Worm (Caenorhabditis elegans) whole organism, L1 larva: Measurements from ENCODE around the gene C06E7.88.

Experiments
- C16A3.4 ChIP-seq: fragments of 150-350 bp; optimal IDR thresholded peaks from 2 replicates; lab custom pipeline; 2014; ENCODE audit warnings: missing biosample characterization, missing genetic modification characterization
- Y116A8C.19 ChIP-seq: sonication (generic microtip); optimal IDR thresholded peaks from 2 replicates; lab custom pipeline; 2016; ENCODE audit warnings: missing compliant biosample characterization, missing genetic modification characterization, borderline replicate concordance
- aha-1 ChIP-seq: fragments of 150-350 bp; optimal IDR thresholded peaks from 2 replicates; lab custom pipeline; 2014; ENCODE audit warnings: missing biosample characterization, missing genetic modification characterization
- ama-1 ChIP-seq: fragments of 150-350 bp; optimal IDR thresholded peaks from 2 replicates; lab custom pipeline; 2014
- blmp-1 ChIP-seq: fragments of 150-350 bp; optimal IDR thresholded peaks from 2 replicates; lab custom pipeline; 2014; ENCODE audit warnings: missing biosample characterization, missing genetic modification characterization
- ceh-63 ChIP-seq: fragments of 200-800 bp; sonication (Bioruptor generic); optimal IDR thresholded peaks from 2 replicates; lab custom pipeline; 2018; ENCODE audit warnings: mild to moderate bottlenecking, missing genetic modification characterization, missing compliant biosample characterization
- ceh-8 ChIP-seq: fragments of 200-800 bp; sonication (Bioruptor generic); optimal IDR thresholded peaks from 2 replicates; lab custom pipeline; 2018; ENCODE audit warnings: mild to moderate bottlenecking, missing genetic modification characterization, moderate library complexity, missing compliant biosample characterization
- ceh-82 ChIP-seq, 3 experiments: fragments of 150-350 bp in 1 of 3; sonication (generic microtip) in 2 of 3; optimal IDR thresholded peaks; 2 replicates each; lab custom pipeline; 2014 to 2017; ENCODE audit warnings: missing biosample characterization in 3 of 3, missing genetic modification characterization in 3 of 3
- ceh-88 ChIP-seq: fragments of 200-800 bp; sonication (Bioruptor generic); IDR thresholded peaks from 2 replicates; pipeline ENCODE4 v1.3.6; 2022; ENCODE audit warnings: missing genetic modification characterization, missing compliant biosample characterization
- dpl-1 ChIP-seq, 3 experiments: fragments of 150-350 bp in 2 of 3; sonication (generic microtip) in 1 of 3; optimal IDR thresholded peaks; 2 replicates each; lab custom pipeline; 2014 to 2017; ENCODE audit warnings: missing biosample characterization in 3 of 3, missing genetic modification characterization in 3 of 3, missing genetic modification reagents in 3 of 3
- dsc-1 ChIP-seq: sonication (generic microtip); optimal IDR thresholded peaks from 2 replicates; lab custom pipeline; 2016; ENCODE audit warnings: mild to moderate bottlenecking, missing genetic modification characterization, missing compliant biosample characterization
- efl-1 ChIP-seq, 4 experiments: fragments of 150-350 bp; optimal IDR thresholded peaks in 3 of 4; peaks in 1 of 4; 1 replicate in 1 of 4; 2 replicates in 3 of 4; lab custom pipeline; 2014; ENCODE audit warnings: missing biosample characterization in 2 of 4, missing genetic modification characterization in 2 of 4, missing genetic modification reagents in 2 of 4
- egl-27 ChIP-seq, 2 experiments: fragments of 150-350 bp in 1 of 2; sonication (generic microtip); optimal IDR thresholded peaks; 3 replicates each; lab custom pipeline; 2017 to 2018; ENCODE audit warnings: missing biosample characterization in 2 of 2, missing genetic modification characterization in 2 of 2, missing genetic modification reagents in 2 of 2
- elt-2 ChIP-seq: sonication (generic microtip); optimal IDR thresholded peaks from 2 replicates; lab custom pipeline; 2016; ENCODE audit warnings: missing genetic modification characterization, mild to moderate bottlenecking, inconsistent platforms, missing compliant biosample characterization, missing genetic modification reagents
- elt-3 ChIP-seq, 6 experiments: fragments of 150-350 bp in 1 of 6; sonication (generic microtip); optimal IDR thresholded peaks; 2 replicates each; lab custom pipeline; 2017 to 2018; ENCODE audit warnings: missing biosample characterization in 6 of 6, missing genetic modification characterization in 6 of 6, inconsistent platforms in 1 of 6
- ets-5 ChIP-seq: fragments of 200-800 bp; sonication (Bioruptor generic); IDR thresholded peaks from 2 replicates; pipeline ENCODE4 v1.3.6; 2022; ENCODE audit warnings: missing genetic modification characterization, missing compliant biosample characterization
- fkh-10 ChIP-seq: sonication (generic microtip); optimal IDR thresholded peaks from 2 replicates; lab custom pipeline; 2017; ENCODE audit warnings: missing biosample characterization, missing genetic modification reagents, missing genetic modification characterization
- fkh-8 ChIP-seq: sonication (generic microtip); optimal IDR thresholded peaks from 2 replicates; lab custom pipeline; 2016; ENCODE audit warnings: mild to moderate bottlenecking, missing genetic modification characterization, missing compliant biosample characterization
- fos-1 ChIP-seq: fragments of 150-350 bp; optimal IDR thresholded peaks from 2 replicates; lab custom pipeline; 2014; ENCODE audit warnings: missing biosample characterization, missing genetic modification characterization
- grh-1 ChIP-seq: fragments of 200-800 bp; sonication (Bioruptor generic); IDR thresholded peaks from 2 replicates; pipeline ENCODE4 v1.3.6; 2022; ENCODE audit warnings: missing genetic modification reagents, missing genetic modification characterization, missing compliant biosample characterization
- hlh-17 ChIP-seq: fragments of 200-800 bp; sonication (Bioruptor generic); optimal IDR thresholded peaks from 2 replicates; lab custom pipeline; 2018; ENCODE audit warnings: missing genetic modification characterization, mild to moderate bottlenecking, missing compliant biosample characterization, moderate library complexity, borderline replicate concordance
- hpl-2 ChIP-seq: fragments of 150-350 bp; optimal IDR thresholded peaks from 2 replicates; lab custom pipeline; 2014; ENCODE audit warnings: missing biosample characterization, missing genetic modification reagents, missing genetic modification characterization
- jun-1 ChIP-seq: fragments of 150-350 bp; optimal IDR thresholded peaks from 2 replicates; lab custom pipeline; 2014; ENCODE audit warnings: missing biosample characterization, missing genetic modification reagents, missing genetic modification characterization
- lin-13 ChIP-seq: fragments of 150-350 bp; optimal IDR thresholded peaks from 2 replicates; lab custom pipeline; 2014; ENCODE audit warnings: missing biosample characterization, missing genetic modification reagents, missing genetic modification characterization
- lin-14 ChIP-seq: fragments of 200-800 bp; sonication (Bioruptor generic); optimal IDR thresholded peaks from 2 replicates; lab custom pipeline; 2018; ENCODE audit warnings: mild to moderate bottlenecking, missing genetic modification characterization, moderate library complexity, missing compliant biosample characterization
- lin-35 ChIP-seq, 2 experiments: fragments of 150-350 bp; optimal IDR thresholded peaks; 2 replicates each; lab custom pipeline; 2014; ENCODE audit warnings: missing biosample characterization in 2 of 2, missing genetic modification characterization in 2 of 2, missing genetic modification reagents in 2 of 2
- lin-39 ChIP-seq: fragments of 150-350 bp; optimal IDR thresholded peaks from 2 replicates; lab custom pipeline; 2014; ENCODE audit warnings: missing biosample characterization, missing genetic modification reagents, missing genetic modification characterization
- lsy-2 ChIP-seq, 2 experiments: fragments of 150-350 bp; optimal IDR thresholded peaks; 2 replicates each; lab custom pipeline; 2014; ENCODE audit warnings: missing biosample characterization in 2 of 2, missing genetic modification characterization in 2 of 2
- mdl-1 ChIP-seq, 2 experiments: fragments of 150-350 bp; optimal IDR thresholded peaks; 2 replicates each; lab custom pipeline; 2014 to 2017; ENCODE audit warnings: missing biosample characterization in 2 of 2, missing genetic modification characterization in 2 of 2, inconsistent platforms in 1 of 2
- mef-2 ChIP-seq: fragments of 150-350 bp; optimal IDR thresholded peaks from 2 replicates; lab custom pipeline; 2014; ENCODE audit warnings: missing biosample characterization, missing genetic modification characterization
- mep-1 ChIP-seq: fragments of 150-350 bp; optimal IDR thresholded peaks from 2 replicates; lab custom pipeline; 2014; ENCODE audit warnings: missing biosample characterization, missing genetic modification characterization
- nhr-12 ChIP-seq: sonication (generic microtip); optimal IDR thresholded peaks from 2 replicates; lab custom pipeline; 2017; ENCODE audit warnings: missing biosample characterization, missing genetic modification characterization
- nhr-19 ChIP-seq: fragments of 200-800 bp; sonication (Bioruptor generic); conservative IDR thresholded peaks from 2 replicates; pipeline ENCODE4 v1.3.6; 2022; ENCODE audit warnings: missing genetic modification characterization, missing compliant biosample characterization
- nhr-20 ChIP-seq: sonication (generic microtip); optimal IDR thresholded peaks from 2 replicates; lab custom pipeline; 2016; ENCODE audit warnings: mild to moderate bottlenecking, missing genetic modification characterization, missing compliant biosample characterization
- nhr-47 ChIP-seq: sonication (generic microtip); optimal IDR thresholded peaks from 2 replicates; lab custom pipeline; 2016; ENCODE audit warnings: mild to moderate bottlenecking, missing genetic modification characterization, moderate library complexity, missing compliant biosample characterization
- nhr-71 ChIP-seq: sonication (generic microtip); optimal IDR thresholded peaks from 2 replicates; lab custom pipeline; 2016; ENCODE audit warnings: mild to moderate bottlenecking, missing genetic modification characterization, moderate library complexity, missing compliant biosample characterization
- nhr-77 ChIP-seq: fragments of 150-350 bp; optimal IDR thresholded peaks from 2 replicates; lab custom pipeline; 2014; ENCODE audit warnings: missing biosample characterization, missing genetic modification characterization
- nhr-85 ChIP-seq: sonication (generic microtip); peaks from one replicate; lab custom pipeline; 2016; ENCODE audit warnings: missing genetic modification characterization, inconsistent platforms, missing compliant biosample characterization
- nhr-90 ChIP-seq: sonication (generic microtip); optimal IDR thresholded peaks from 2 replicates; lab custom pipeline; 2016; ENCODE audit warnings: mild to moderate bottlenecking, missing genetic modification characterization, missing compliant biosample characterization; ENCODE audit not compliant: poor library complexity
- pag-3 ChIP-seq: sonication (generic microtip); optimal IDR thresholded peaks from 2 replicates; lab custom pipeline; 2017; ENCODE audit warnings: missing genetic modification characterization, mild to moderate bottlenecking, missing compliant biosample characterization, antibody characterized with exemption, borderline replicate concordance; ENCODE audit not compliant: insufficient read depth
- rnt-1 ChIP-seq: sonication (generic microtip); optimal IDR thresholded peaks from 2 replicates; lab custom pipeline; 2016; ENCODE audit warnings: mild to moderate bottlenecking, missing genetic modification characterization, moderate library complexity, missing compliant biosample characterization
- snu-23 ChIP-seq: sonication (generic microtip); optimal IDR thresholded peaks from 2 replicates; lab custom pipeline; 2016; ENCODE audit warnings: missing genetic modification characterization, missing compliant biosample characterization
- sup-37 ChIP-seq: fragments of 200-800 bp; sonication (Bioruptor generic); optimal IDR thresholded peaks from 2 replicates; lab custom pipeline; 2018; ENCODE audit warnings: mild to moderate bottlenecking, missing genetic modification characterization, missing compliant biosample characterization
- swsn-7 ChIP-seq: sonication (generic microtip); optimal IDR thresholded peaks from 2 replicates; lab custom pipeline; 2016; ENCODE audit warnings: missing genetic modification characterization, missing compliant biosample characterization
- tbx-2 ChIP-seq: sonication (generic microtip); optimal IDR thresholded peaks from 2 replicates; lab custom pipeline; 2016; ENCODE audit warnings: missing genetic modification characterization, missing compliant biosample characterization
- tlp-1 ChIP-seq: fragments of 150-350 bp; optimal IDR thresholded peaks from 2 replicates; lab custom pipeline; 2014; ENCODE audit warnings: missing biosample characterization, missing genetic modification characterization
- xbp-1 ChIP-seq: sonication (generic microtip); optimal IDR thresholded peaks from 2 replicates; lab custom pipeline; 2016; ENCODE audit warnings: missing genetic modification characterization, missing compliant biosample characterization
- ztf-11 ChIP-seq, 2 experiments: sonication (generic microtip); optimal IDR thresholded peaks; 2 replicates each; lab custom pipeline; 2016 to 2017; ENCODE audit warnings: missing genetic modification characterization in 2 of 2, missing biosample characterization in 1 of 2, missing compliant biosample characterization in 1 of 2

Gene C06E7.88

DNA sequence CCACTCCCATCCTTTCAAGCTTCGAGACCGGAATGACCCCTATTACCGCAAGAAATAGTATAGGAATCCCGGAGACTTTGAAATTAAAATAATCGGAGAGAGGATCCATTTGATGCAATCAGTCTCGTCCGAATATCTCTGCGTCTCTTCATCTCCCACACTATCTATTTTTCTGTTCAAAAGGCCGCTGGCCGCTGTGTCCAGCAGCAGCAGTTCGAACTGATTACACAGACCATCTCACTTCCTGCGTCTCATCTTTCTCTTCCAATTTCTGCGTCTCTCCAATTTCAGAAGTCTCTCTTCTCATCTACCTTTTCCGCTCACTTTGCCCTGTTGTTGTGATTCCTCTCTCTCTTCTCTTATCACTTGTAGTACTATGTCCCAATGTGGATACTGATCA lies 49.6 kb downstream of the C06E7.88 start:
- TF ChIP-seq xbp-1 (tag; lab: Kevin White, UChicago) (peak; percentile 18), hlh-17 (no peak), hpl-2 (GFP tag; lab: Kevin White, UChicago) (no peak), sup-37 (GFP tag; lab: Kevin White, UChicago) (peak; percentile 24), nhr-20 (tag; lab: Kevin White, UChicago) (peak; percentile 64), ceh-8 (GFP tag; lab: Kevin White, UChicago) (no peak), mdl-1 (tag; optimal IDR thresholded peaks at IDR 0.05; lab: Kevin White, UChicago) (peak in 1 of 2 experiments; percentile 22), fkh-10 (GFP tag; lab: Kevin White, UChicago) (no peak), swsn-7 (tag; lab: Kevin White, UChicago) (peak; percentile 46), dpl-1 (GFP tag; optimal IDR thresholded peaks at IDR 0.05; lab: Kevin White, UChicago) (peak in 2 of 3 experiments; percentile 13 to 27), nhr-19 (GFP tag; lab: Robert Waterston, UW) (peak; percentile 56), ceh-82 (tag; optimal IDR thresholded peaks at IDR 0.05; lab: Kevin White, UChicago) (peak in 2 of 3 experiments; percentile 23 to 28), ceh-63 (GFP tag; lab: Kevin White, UChicago) (no peak), ets-5 (GFP tag; lab: Robert Waterston, UW) (no peak), nhr-47 (peak; percentile 68), pag-3 (tag; lab: Kevin White, UChicago) (peak; percentile 9), lin-13 (GFP tag; lab: Kevin White, UChicago) (no peak), elt-3 (tag; optimal IDR thresholded peaks at IDR 0.05; lab: Kevin White, UChicago) (peak in 3 of 6 experiments; percentile 32 to 71 (median 55)), dsc-1 (tag; lab: Kevin White, UChicago) (peak; percentile 75), nhr-71 (tag; lab: Kevin White, UChicago) (peak; percentile 84), snu-23 (GFP tag; lab: Kevin White, UChicago) (peak; percentile 81), efl-1 (optimal IDR thresholded peaks at IDR 0.05; lab: Kevin White, UChicago) (peak; percentile 59 to 60), efl-1 (GFP tag; optimal IDR thresholded peaks at IDR 0.05 in 1 of 2; lab: Kevin White, UChicago) (peak; percentile 5 to 49), tbx-2 (peak; percentile 44), aha-1 (peak; percentile 26), blmp-1 (peak; percentile 25), grh-1 (GFP tag; lab: Robert Waterston, UW) (no peak), lin-39 (tag; lab: Kevin White, UChicago) (no peak), lsy-2 (tag; optimal IDR thresholded peaks at IDR 0.05; lab: Kevin White, UChicago) (peak; percentile 48 to 61), tlp-1 (tag; lab: Kevin White, UChicago) (no peak), jun-1 (tag; lab: Kevin White, UChicago) (peak; percentile 62), rnt-1 (tag; lab: Kevin White, UChicago) (peak; percentile 76), mef-2 (tag; lab: Kevin White, UChicago) (no peak), lin-14 (GFP tag; lab: Kevin White, UChicago) (peak; percentile 94), ztf-11 (tag; optimal IDR thresholded peaks at IDR 0.05; lab: Kevin White, UChicago) (no peak), Y116A8C.19 (tag; lab: Kevin White, UChicago) (no peak), fkh-8 (tag; lab: Kevin White, UChicago) (no peak), egl-27 (tag; optimal IDR thresholded peaks at IDR 0.05; lab: Kevin White, UChicago) (no peak), nhr-85 (peak; percentile 93), ceh-88 (GFP tag; lab: Robert Waterston, UW) (no peak), nhr-77 (tag; lab: Kevin White, UChicago) (peak; percentile 21), mep-1 (tag; lab: Kevin White, UChicago) (peak; percentile 30), fos-1 (peak; percentile 34), elt-2 (tag; lab: Kevin White, UChicago) (peak; percentile 67), nhr-90 (tag; lab: Kevin White, UChicago) (peak; percentile 70), lin-35 (GFP tag; optimal IDR thresholded peaks at IDR 0.05; lab: Kevin White, UChicago) (no peak), nhr-12 (tag; lab: Kevin White, UChicago) (no peak), C16A3.4 (tag; lab: Kevin White, UChicago) (no peak), ama-1 (no peak)
